Worm (Caenorhabditis elegans): ENCODE measurements around the gene str-253.
A peak's percentile ranks its signal among the peaks of the same experiment; 100 is the strongest.

Gene str-253

ce11 chrV:2233177-2233576, 21.2 kb downstream of the str-253 start, which contains the start of gene nhr-96:
Gene nhr-96, plus strand, starts transcription at chrV:2233477.
- TF ChIP-seq ceh-82 (tag; optimal IDR thresholded peaks at IDR 0.05) (no peak), nhr-12 (tag; optimal IDR thresholded peaks at IDR 0.05) (no peak), fos-1 (tag; optimal IDR thresholded peaks at IDR 0.05) (no peak), fkh-2 (tag; optimal IDR thresholded peaks at IDR 0.05) (no peak), eor-1 (tag; optimal IDR thresholded peaks at IDR 0.05) (no peak), fkh-10 (GFP tag; optimal IDR thresholded peaks at IDR 0.05) (no peak), mml-1 (tag; optimal IDR thresholded peaks at IDR 0.05) (no peak), lsy-12 (tag; optimal IDR thresholded peaks at IDR 0.05) (no peak), pqm-1 (tag; optimal IDR thresholded peaks at IDR 0.05) (no peak), ama-1 (optimal IDR thresholded peaks at IDR 0.05) (no peak), nhr-28 (tag; optimal IDR thresholded peaks at IDR 0.05) (no peak), nhr-77 (tag; optimal IDR thresholded peaks at IDR 0.05) (no peak), unc-39 (tag; optimal IDR thresholded peaks at IDR 0.05) (no peak), ceh-16 (tag; optimal IDR thresholded peaks at IDR 0.05) (no peak), nhr-25 (tag; optimal IDR thresholded peaks at IDR 0.05) (no peak), jun-1 (tag; optimal IDR thresholded peaks at IDR 0.05) (no peak), snpc-4 (tag; optimal IDR thresholded peaks at IDR 0.05) (no peak)

- TF ChIP-seq nhr-25 (tag; optimal IDR thresholded peaks at IDR 0.05) (no peak), pqm-1 (tag; optimal IDR thresholded peaks at IDR 0.05) (no peak), nfya-1 (tag; optimal IDR thresholded peaks at IDR 0.05; ENCODE audit: insufficient read depth) (no peak), ztf-11 (tag; optimal IDR thresholded peaks at IDR 0.05) (no peak), egl-5 (tag; optimal IDR thresholded peaks at IDR 0.05) (no peak), pha-4 (tag; optimal IDR thresholded peaks at IDR 0.05) (peak; percentile 63), aly-2 (tag; optimal IDR thresholded peaks at IDR 0.05) (no peak), nhr-76 (tag; optimal IDR thresholded peaks at IDR 0.05) (no peak), elt-2 (tag; optimal IDR thresholded peaks at IDR 0.05) (peak; percentile 53), ZK546.5 (tag; optimal IDR thresholded peaks at IDR 0.05) (no peak), nhr-11 (tag; optimal IDR thresholded peaks at IDR 0.05) (no peak), snpc-4 (tag; optimal IDR thresholded peaks at IDR 0.05) (peak; percentile 34)
These were observed 23.5 kb downstream of the str-253 start, which contains the start of gene nhr-134 for ce11 chrV:2230912-2231311. Gene nhr-134, plus strand, starts transcription at chrV:2231223.

- TF ChIP-seq nfya-1 (tag; optimal IDR thresholded peaks at IDR 0.05; ENCODE audit: insufficient read depth): no peak
- TF ChIP-seq egl-5 (tag; optimal IDR thresholded peaks at IDR 0.05): no peak
- no peak for TF ChIP-seq nhr-77 (tag; optimal IDR thresholded peaks at IDR 0.05)
- no peak for TF ChIP-seq tbx-2 (tag; optimal IDR thresholded peaks at IDR 0.05)
These were observed 25.6 kb downstream of the str-253 start, which contains the start of gene nhr-126 for ce11 chrV:2228781-2229180. Gene nhr-126, plus strand, starts transcription at chrV:2229081.

- TF ChIP-seq egl-5 (tag; optimal IDR thresholded peaks at IDR 0.05) (no peak), snpc-4 (tag; optimal IDR thresholded peaks at IDR 0.05) (no peak), unc-62 (GFP tag; optimal IDR thresholded peaks at IDR 0.05) (no peak), elt-2 (tag; optimal IDR thresholded peaks at IDR 0.05) (no peak), ztf-4 (tag; optimal IDR thresholded peaks at IDR 0.05) (no peak), R02D3.7 (tag; optimal IDR thresholded peaks at IDR 0.05) (no peak), lin-39 (tag; optimal IDR thresholded peaks at IDR 0.05) (no peak)
These were observed 27.5 kb downstream of the str-253 start, which contains the start of gene nhr-18 for ce11 chrV:2226903-2227302. Gene nhr-18, plus strand, starts transcription at chrV:2227203.

- TF ChIP-seq lin-15B (tag; optimal IDR thresholded peaks at IDR 0.05): no peak
- TF ChIP-seq nhr-76 (tag; optimal IDR thresholded peaks at IDR 0.05): no peak
- TF ChIP-seq aly-2 (tag; optimal IDR thresholded peaks at IDR 0.05): no peak
- TF ChIP-seq ztf-4 (tag; optimal IDR thresholded peaks at IDR 0.05): no peak
- TF ChIP-seq ZK546.5 (tag; optimal IDR thresholded peaks at IDR 0.05): no peak
- no peak for TF ChIP-seq nhr-23 (tag; optimal IDR thresholded peaks at IDR 0.05)
- no peak for TF ChIP-seq sea-2 (GFP tag; optimal IDR thresholded peaks at IDR 0.05)
- no peak for TF ChIP-seq unc-62 (GFP tag; optimal IDR thresholded peaks at IDR 0.05)
- TF ChIP-seq lsy-12 (tag; optimal IDR thresholded peaks at IDR 0.05): no peak
- no peak for TF ChIP-seq fos-1 (tag; optimal IDR thresholded peaks at IDR 0.05)
- TF ChIP-seq nhr-67 (tag; optimal IDR thresholded peaks at IDR 0.05): no peak
- no peak for TF ChIP-seq elt-3 (tag; optimal IDR thresholded peaks at IDR 0.05)
- no peak for TF ChIP-seq mdl-1 (tag; optimal IDR thresholded peaks at IDR 0.05)
- no peak for TF ChIP-seq skn-1 (tag; optimal IDR thresholded peaks at IDR 0.05)
These were observed 29.3 kb downstream of the str-253 start, which contains the start of gene nhr-103 for ce11 chrV:2225130-2225529. Gene nhr-103, plus strand, starts transcription at chrV:2225430.
